Worm (Caenorhabditis elegans) whole organism, mixed stage, embryonic: Measurements from ENCODE around the gene Y105C5B.8.

Source experiments
- blmp-1 ChIP-seq: fragments of 150-350 bp; optimal IDR thresholded peaks from 2 replicates; lab custom pipeline; 2014; ENCODE audit warnings: missing biosample characterization, missing genetic modification characterization
- ceh-43 ChIP-seq: fragments of 200-800 bp; sonication (Bioruptor generic); optimal IDR thresholded peaks from 2 replicates; lab custom pipeline; 2018; ENCODE audit warnings: mild to moderate bottlenecking, missing genetic modification characterization, moderate library complexity, missing compliant biosample characterization
- elt-1 ChIP-seq: sonication (generic microtip); optimal IDR thresholded peaks from 2 replicates; lab custom pipeline; 2017; ENCODE audit warnings: missing genetic modification characterization, mild to moderate bottlenecking, missing compliant biosample characterization, antibody characterized with exemption, moderate library complexity, borderline replicate concordance; ENCODE audit not compliant: insufficient read depth
- elt-3 ChIP-seq: fragments of 150-350 bp; optimal IDR thresholded peaks from 2 replicates; lab custom pipeline; 2014; ENCODE audit warnings: missing biosample characterization, missing genetic modification characterization
- lsy-2 ChIP-seq: fragments of 150-350 bp; optimal IDR thresholded peaks from 2 replicates; lab custom pipeline; 2014; ENCODE audit warnings: missing biosample characterization, missing genetic modification characterization
- mep-1 ChIP-seq: fragments of 150-350 bp; optimal IDR thresholded peaks from 2 replicates; lab custom pipeline; 2017; ENCODE audit warnings: missing biosample characterization, missing genetic modification reagents, missing genetic modification characterization, inconsistent platforms
- mls-2 ChIP-seq: sonication (generic microtip); optimal IDR thresholded peaks from 2 replicates; lab custom pipeline; 2016; ENCODE audit warnings: mild to moderate bottlenecking, missing genetic modification characterization, moderate library complexity, missing compliant biosample characterization
- nhr-76 ChIP-seq: sonication (generic microtip); optimal IDR thresholded peaks from 2 replicates; lab custom pipeline; 2017; ENCODE audit warnings: missing biosample characterization, missing genetic modification characterization
- pha-4 ChIP-seq: fragments of 150-350 bp; optimal IDR thresholded peaks from 2 replicates; lab custom pipeline; 2018; ENCODE audit warnings: missing biosample characterization, missing genetic modification reagents, missing genetic modification characterization
- snpc-4 ChIP-seq: fragments of 150-350 bp; optimal IDR thresholded peaks from 2 replicates; lab custom pipeline; 2014; ENCODE audit warnings: missing biosample characterization, missing genetic modification characterization
- unc-120 ChIP-seq: sonication (generic microtip); optimal IDR thresholded peaks from 2 replicates; lab custom pipeline; 2017; ENCODE audit warnings: missing genetic modification characterization, missing compliant biosample characterization; ENCODE audit not compliant: poor library complexity, severe bottlenecking
- unc-62 ChIP-seq: fragments of 150-350 bp; optimal IDR thresholded peaks from 2 replicates; lab custom pipeline; 2014; ENCODE audit warnings: missing biosample characterization, missing genetic modification reagents, missing genetic modification characterization
- zip-8 ChIP-seq: fragments of 150-350 bp; optimal IDR thresholded peaks from 2 replicates; lab custom pipeline; 2014; ENCODE audit warnings: missing biosample characterization, missing genetic modification characterization
- ztf-11 ChIP-seq: fragments of 150-350 bp; optimal IDR thresholded peaks from 2 replicates; lab custom pipeline; 2014; ENCODE audit warnings: missing biosample characterization, missing genetic modification characterization

DNA sequence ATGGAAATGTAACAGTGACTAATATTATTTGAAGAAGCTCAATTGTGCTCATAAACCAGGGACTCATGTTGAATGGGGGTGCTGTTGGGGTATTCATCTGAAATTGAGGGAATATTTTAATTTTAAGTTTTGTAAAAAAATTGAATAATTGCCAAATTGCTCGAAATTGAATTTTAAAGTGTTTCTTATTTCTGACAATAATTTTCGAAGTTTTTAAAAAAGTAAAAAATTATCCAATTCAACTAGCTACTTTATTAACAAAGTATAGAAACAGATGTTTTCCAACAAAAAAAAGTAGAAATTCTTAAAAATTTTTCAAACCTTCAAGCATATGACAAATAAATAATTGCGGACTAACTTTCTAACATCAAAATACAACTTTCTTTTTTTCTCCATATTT lies 32.5 kb downstream of the Y105C5B.8 start, which contains the start of gene srv-14:
- TF ChIP-seq ztf-11 (tag; lab: Kevin White, UChicago) (no peak), elt-1 (tag; lab: Kevin White, UChicago) (no peak), nhr-76 (no peak), mep-1 (no peak), lsy-2 (tag; lab: Kevin White, UChicago) (no peak), snpc-4 (no peak), elt-3 (tag; lab: Kevin White, UChicago) (no peak), blmp-1 (tag; lab: Kevin White, UChicago) (no peak), unc-120 (tag; lab: Kevin White, UChicago) (no peak), unc-62 (GFP tag; lab: Kevin White, UChicago) (no peak), mls-2 (tag; lab: Kevin White, UChicago) (no peak), ceh-43 (GFP tag; lab: Kevin White, UChicago) (no peak), pha-4 (tag; lab: Kevin White, UChicago) (no peak), zip-8 (tag; lab: Kevin White, UChicago) (no peak)
